Worm (Caenorhabditis elegans): ENCODE measurements around the gene gars-1.

The gars-1 gene

DNA sequence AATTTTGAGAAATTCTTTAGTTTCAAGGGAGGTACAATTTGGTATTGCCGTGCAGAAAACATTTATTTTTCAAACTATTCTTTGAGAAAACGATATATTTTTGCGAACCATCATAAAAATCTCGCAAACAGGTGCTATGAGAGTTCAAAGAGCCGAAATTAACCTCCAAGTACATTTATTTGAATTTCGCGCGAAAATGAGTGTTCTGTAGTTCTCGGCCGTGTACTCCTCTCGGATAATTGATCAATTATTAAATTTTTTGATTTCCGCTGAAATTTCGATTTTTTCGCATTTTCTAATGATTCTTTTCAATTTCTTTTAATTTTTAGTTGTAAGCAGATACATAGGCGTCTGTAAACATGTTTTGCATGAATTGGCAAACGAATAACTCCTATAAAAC lies 26.8 kb upstream of the gars-1 start (continued):
- TF ChIP-seq lin-14 (GFP tag; optimal IDR thresholded peaks at IDR 0.05), result no peak
- TF ChIP-seq C16A3.4 (tag; optimal IDR thresholded peaks at IDR 0.05), result no peak
- no peak for TF ChIP-seq ets-5 (GFP tag; IDR thresholded peaks at IDR 0.05)
- no peak for TF ChIP-seq elt-3 (tag; optimal IDR thresholded peaks at IDR 0.05)
- no peak for TF ChIP-seq zip-4 (GFP tag; optimal IDR thresholded peaks at IDR 0.05)
- TF ChIP-seq sptf-1 (tag; optimal IDR thresholded peaks at IDR 0.05), result no peak
- TF ChIP-seq alr-1 (tag; optimal IDR thresholded peaks at IDR 0.05; ENCODE audit: borderline replicate concordance), result no peak
- TF ChIP-seq nhr-19 (GFP tag; conservative IDR thresholded peaks at IDR 0.05), result peak; percentile 65
- no peak for TF ChIP-seq isw-1 (GFP tag; IDR thresholded peaks at IDR 0.05)
- TF ChIP-seq F16B12.6 (tag; optimal IDR thresholded peaks at IDR 0.05), result no peak
- TF ChIP-seq vab-15 (tag; optimal IDR thresholded peaks at IDR 0.05), result no peak
- TF ChIP-seq ceh-8 (GFP tag; optimal IDR thresholded peaks at IDR 0.05), result no peak
- peak in 1 of 3 experiments; percentile 8 for TF ChIP-seq ceh-82 (tag; optimal IDR thresholded peaks at IDR 0.05)
- TF ChIP-seq dsc-1 (tag; optimal IDR thresholded peaks at IDR 0.05), result peak; percentile 41
- peak; percentile 22 for TF ChIP-seq elt-2 (tag; optimal IDR thresholded peaks at IDR 0.05)
- TF ChIP-seq hlh-4 (tag; optimal IDR thresholded peaks at IDR 0.05), result no peak
- no peak for TF ChIP-seq unc-62 (GFP tag; optimal IDR thresholded peaks at IDR 0.05)
- peak; percentile 58 for TF ChIP-seq nhr-20 (tag; optimal IDR thresholded peaks at IDR 0.05)
- peak; percentile 64 for TF ChIP-seq nhr-47 (tag; optimal IDR thresholded peaks at IDR 0.05)
- TF ChIP-seq ceh-88 (GFP tag; IDR thresholded peaks at IDR 0.05), result no peak
- peak; percentile 91 for TF ChIP-seq rnt-1 (tag; optimal IDR thresholded peaks at IDR 0.05)
- no peak for TF ChIP-seq sup-37 (GFP tag; optimal IDR thresholded peaks at IDR 0.05)
- no peak for TF ChIP-seq aha-1 (tag; optimal IDR thresholded peaks at IDR 0.05)
- no peak for TF ChIP-seq nhr-77 (tag; optimal IDR thresholded peaks at IDR 0.05)
- TF ChIP-seq ceh-63 (GFP tag; optimal IDR thresholded peaks at IDR 0.05), result no peak
- peak; percentile 22 for TF ChIP-seq skn-1 (tag; optimal IDR thresholded peaks at IDR 0.05)
- TF ChIP-seq nhr-28 (tag; optimal IDR thresholded peaks at IDR 0.05), result no peak
- TF ChIP-seq unc-130 (tag; optimal IDR thresholded peaks at IDR 0.05), result peak; percentile 21
- no peak for TF ChIP-seq ztf-4 (tag; optimal IDR thresholded peaks at IDR 0.05)
- no peak for TF ChIP-seq zag-1 (tag; optimal IDR thresholded peaks at IDR 0.05)
- no peak for TF ChIP-seq nhr-76 (tag; optimal IDR thresholded peaks at IDR 0.05)

DNA sequence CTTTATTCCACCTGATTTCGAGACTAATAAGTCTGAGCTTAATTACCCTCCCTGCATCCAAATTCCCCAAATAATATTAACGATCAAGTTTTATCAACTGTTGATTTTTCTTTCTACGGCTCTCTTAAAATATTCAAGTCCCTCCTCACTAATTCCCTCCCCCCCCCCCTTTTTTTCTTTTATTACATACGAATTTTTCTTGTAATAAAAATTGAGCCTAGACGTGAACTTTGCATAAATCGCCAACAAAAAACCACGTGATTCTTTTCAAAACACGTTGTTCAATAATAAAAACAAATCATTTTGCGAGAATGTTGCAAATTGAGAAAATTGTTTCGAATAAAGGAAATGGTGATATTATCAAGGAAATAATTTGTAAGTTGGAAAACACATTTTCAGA lies 25.0 kb upstream of the gars-1 start, which contains the start of gene K10D2.8:
Gene K10D2.8, plus strand, starts transcription at position 301 of the 400 bp plus-strand sequence.
- TF ChIP-seq blmp-1 (tag; optimal IDR thresholded peaks at IDR 0.05) (no peak), skn-1 (tag; optimal IDR thresholded peaks at IDR 0.05) (no peak), isw-1 (GFP tag; IDR thresholded peaks at IDR 0.05) (no peak)

DNA sequence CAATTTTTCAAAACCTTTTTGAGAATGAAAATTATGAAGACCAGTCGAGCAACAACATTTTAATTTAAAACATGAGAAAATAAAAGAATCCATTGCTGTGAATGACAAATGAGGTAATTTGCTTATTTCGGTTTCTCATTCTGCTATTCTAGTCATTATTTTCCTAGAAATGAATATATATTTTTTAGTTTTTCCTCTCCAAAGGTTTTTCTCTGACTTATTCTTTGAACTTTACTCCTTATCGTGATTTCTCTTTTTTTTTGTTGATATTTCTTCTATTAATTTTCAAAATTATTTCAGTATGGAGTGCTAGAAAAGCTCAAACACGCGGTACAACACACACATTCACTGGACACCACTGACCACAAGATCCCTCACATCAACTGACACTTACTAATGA lies 22.2 kb upstream of the gars-1 start, which contains the start of gene pup-2:
Gene pup-2, plus strand, starts transcription at position 301 of the 400 bp plus-strand sequence.
- TF ChIP-seq fkh-8 (tag; optimal IDR thresholded peaks at IDR 0.05) (peak; percentile 10), unc-30 (tag; optimal IDR thresholded peaks at IDR 0.05) (no peak), lin-15B (tag; optimal IDR thresholded peaks at IDR 0.05) (no peak)

DNA sequence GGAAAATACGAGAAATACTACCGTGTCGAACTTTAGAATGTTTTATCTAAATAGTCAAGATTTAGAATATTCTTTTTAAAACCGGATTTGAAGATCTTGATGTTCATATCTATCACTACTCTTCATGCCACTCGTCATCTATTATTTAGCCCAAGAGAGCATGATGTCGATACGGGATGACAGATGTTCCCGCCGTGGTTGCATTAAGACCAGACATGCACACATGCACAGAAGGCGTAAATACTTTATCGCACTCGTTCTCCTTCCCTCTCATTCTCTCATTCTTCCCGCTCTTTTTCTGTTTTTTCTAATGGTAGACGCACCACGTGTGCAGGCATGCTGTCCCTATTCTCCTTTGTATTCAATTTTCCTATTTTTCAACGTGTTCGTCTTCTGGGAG lies 19.9 kb upstream of the gars-1 start:
- TF ChIP-seq efl-1 (optimal IDR thresholded peaks at IDR 0.05) (no peak), efl-1 (GFP tag; optimal IDR thresholded peaks at IDR 0.05 in 1 of 2) (peak in 1 of 2 experiments; percentile 4), pqm-1 (tag; optimal IDR thresholded peaks at IDR 0.05) (no peak), dpl-1 (GFP tag; optimal IDR thresholded peaks at IDR 0.05) (peak in 1 of 3 experiments; percentile 14), alr-1 (tag; optimal IDR thresholded peaks at IDR 0.05; ENCODE audit: borderline replicate concordance) (no peak), egl-27 (tag; optimal IDR thresholded peaks at IDR 0.05) (no peak), fkh-8 (tag; optimal IDR thresholded peaks at IDR 0.05) (no peak), lin-14 (GFP tag; optimal IDR thresholded peaks at IDR 0.05) (peak; percentile 22), mab-9 (GFP tag; IDR thresholded peaks at IDR 0.05) (no peak), ceh-82 (tag; optimal IDR thresholded peaks at IDR 0.05) (no peak), tbx-2 (tag; optimal IDR thresholded peaks at IDR 0.05) (no peak), C34B4.2 (tag; optimal IDR thresholded peaks at IDR 0.05) (no peak)
